Fruit fly (Drosophila melanogaster) whole organism, embryonic: ENCODE results near the gene CG33723.

Source experiments
- Atf3 ChIP-seq: fragments of 200-800 bp; sonication (Bioruptor generic); optimal IDR thresholded peaks from 3 replicates; lab custom pipeline; 2016; ENCODE audit warnings: missing biosample characterization, missing genetic modification characterization
- Blimp-1 ChIP-seq: fragments of 200-800 bp; sonication (Bioruptor generic); optimal IDR thresholded peaks from 3 replicates; lab custom pipeline; 2018; ENCODE audit warnings: missing biosample characterization, missing genetic modification characterization, mild to moderate bottlenecking, moderate library complexity, missing genetic modification reagents
- CG11456 ChIP-seq: fragments of 200-800 bp; sonication (Bioruptor generic); IDR thresholded peaks from 3 replicates; pipeline ENCODE4 v1.3.6; 2022; ENCODE audit warnings: missing biosample characterization, missing genetic modification characterization
- CG12391 ChIP-seq: fragments of 200-800 bp; sonication (Bioruptor generic); optimal IDR thresholded peaks from 3 replicates; lab custom pipeline; 2018; ENCODE audit warnings: missing biosample characterization, mild to moderate bottlenecking, missing genetic modification characterization, moderate library complexity
- CG16815 ChIP-seq: fragments of 200-800 bp; sonication (Bioruptor generic); optimal IDR thresholded peaks from 3 replicates; lab custom pipeline; 2017; ENCODE audit warnings: missing biosample characterization, mild to moderate bottlenecking, missing genetic modification characterization
- CG17612 ChIP-seq: fragments of 200-800 bp; sonication (Bioruptor generic); IDR thresholded peaks from 2 replicates; pipeline ENCODE4 v1.3.6; 2022; ENCODE audit warnings: missing biosample characterization, missing genetic modification characterization
- CG18599 ChIP-seq: fragments of 200-800 bp; sonication (Bioruptor generic); optimal IDR thresholded peaks from 3 replicates; lab custom pipeline; 2017; ENCODE audit warnings: missing biosample characterization, missing genetic modification characterization, mild to moderate bottlenecking, moderate library complexity, missing genetic modification reagents
- CG2116 ChIP-seq: fragments of 200-800 bp; sonication (Bioruptor generic); optimal IDR thresholded peaks from 3 replicates; lab custom pipeline; 2018; ENCODE audit warnings: missing biosample characterization, mild to moderate bottlenecking, missing genetic modification characterization
- CG4328 ChIP-seq: fragments of 200-800 bp; sonication (Bioruptor generic); optimal IDR thresholded peaks from 3 replicates; lab custom pipeline; 2017; ENCODE audit warnings: missing biosample characterization, missing genetic modification reagents, missing genetic modification characterization
- CG4424 ChIP-seq: fragments of 200-800 bp; sonication (Bioruptor generic); optimal IDR thresholded peaks from 3 replicates; lab custom pipeline; 2016; ENCODE audit warnings: missing biosample characterization, missing genetic modification characterization
- CG4820 ChIP-seq: fragments of 200-800 bp; sonication (Bioruptor generic); optimal IDR thresholded peaks from 3 replicates; lab custom pipeline; 2016; ENCODE audit warnings: missing biosample characterization, missing genetic modification characterization
- CG7357 ChIP-seq: fragments of 200-800 bp; sonication (Bioruptor generic); IDR thresholded peaks from 3 replicates; pipeline ENCODE4 v1.3.6; 2022; ENCODE audit warnings: missing biosample characterization, missing genetic modification characterization
- CG9797 ChIP-seq: fragments of 200-800 bp; sonication (Bioruptor generic); optimal IDR thresholded peaks from 3 replicates; lab custom pipeline; 2018; ENCODE audit warnings: missing biosample characterization, mild to moderate bottlenecking, missing genetic modification characterization
- CG9876 ChIP-seq: fragments of 200-800 bp; sonication (Bioruptor generic); optimal IDR thresholded peaks from 2 replicates; lab custom pipeline; 2016; ENCODE audit warnings: missing biosample characterization, missing genetic modification characterization
- Drgx ChIP-seq: fragments of 200-800 bp; sonication (Bioruptor generic); IDR thresholded peaks from 2 replicates; pipeline ENCODE4 v1.3.6; 2022; ENCODE audit warnings: missing biosample characterization, missing genetic modification characterization
- Ets65A ChIP-seq: fragments of 200-800 bp; sonication (Bioruptor generic); peaks from one replicate; lab custom pipeline; 2016; ENCODE audit warnings: missing biosample characterization, missing genetic modification characterization
- Ets97D ChIP-seq: fragments of 200-800 bp; sonication (Bioruptor generic); optimal IDR thresholded peaks from 3 replicates; lab custom pipeline; 2016; ENCODE audit warnings: missing biosample characterization, missing genetic modification characterization
- HLHmδ ChIP-seq: fragments of 200-800 bp; sonication (Bioruptor generic); optimal IDR thresholded peaks from 2 replicates; lab custom pipeline; 2018; ENCODE audit warnings: missing biosample characterization, mild to moderate bottlenecking, missing genetic modification characterization, moderate library complexity
- Hmx ChIP-seq: fragments of 200-800 bp; sonication (Bioruptor generic); optimal IDR thresholded peaks from 2 replicates; lab custom pipeline; 2016; ENCODE audit warnings: missing biosample characterization, missing genetic modification characterization
- Hr51 ChIP-seq, 2 experiments: fragments of 200-800 bp; sonication (Bioruptor generic); optimal IDR thresholded peaks; 2 replicates in 1 of 2; 3 replicates in 1 of 2; lab custom pipeline; 2016 to 2018; ENCODE audit warnings: missing biosample characterization in 2 of 2, missing genetic modification characterization in 2 of 2, mild to moderate bottlenecking in 1 of 2, moderate library complexity in 1 of 2
- Kr ChIP-seq: fragments of 200-800 bp; sonication (Bioruptor generic); optimal IDR thresholded peaks from 2 replicates; lab custom pipeline; 2017; ENCODE audit warnings: missing biosample characterization, mild to moderate bottlenecking, missing genetic modification characterization
- Med ChIP-seq: fragments of 200-800 bp; sonication (Bioruptor generic); peaks from one replicate; lab custom pipeline; 2016; ENCODE audit warnings: missing biosample characterization, missing genetic modification characterization, mild to moderate bottlenecking, inconsistent platforms, moderate library complexity
- Oli ChIP-seq: fragments of 200-800 bp; sonication (Bioruptor generic); optimal IDR thresholded peaks from 2 replicates; lab custom pipeline; 2018; ENCODE audit warnings: missing biosample characterization, mild to moderate bottlenecking, missing genetic modification characterization, moderate library complexity
- Opbp ChIP-seq: fragments of 200-800 bp; sonication (Bioruptor generic); IDR thresholded peaks from 3 replicates; pipeline ENCODE4 v1.3.6; 2022; ENCODE audit warnings: missing biosample characterization, missing genetic modification characterization; ENCODE audit not compliant: partially characterized antibody
- Rx ChIP-seq: fragments of 200-800 bp; sonication (Bioruptor generic); IDR thresholded peaks from 2 replicates; pipeline ENCODE4 v1.3.6; 2022; ENCODE audit warnings: missing biosample characterization, missing genetic modification characterization
- Trl ChIP-seq, 3 experiments: fragments of >200 bp in 2 of 3; fragments of 200-800 bp in 1 of 3; sonication (Bioruptor generic) in 1 of 3; optimal IDR thresholded peaks; 2 replicates in 1 of 3; 3 replicates in 2 of 3; lab custom pipeline; 2016 to 2017; ENCODE audit warnings: missing biosample characterization in 1 of 3, missing genetic modification characterization in 1 of 3
- Vsx1 ChIP-seq: fragments of 200-800 bp; sonication (Bioruptor generic); optimal IDR thresholded peaks from 2 replicates; lab custom pipeline; 2017; ENCODE audit warnings: missing biosample characterization, mild to moderate bottlenecking, missing genetic modification characterization, missing genetic modification reagents
- Xrp1 ChIP-seq: fragments of 200-800 bp; sonication (Bioruptor generic); IDR thresholded peaks from 2 replicates; pipeline ENCODE4 v1.3.6; 2022; ENCODE audit warnings: missing biosample characterization, missing genetic modification characterization
- abd-A ChIP-seq: fragments of 200-800 bp; sonication (Bioruptor generic); optimal IDR thresholded peaks from 3 replicates; lab custom pipeline; 2019; ENCODE audit warnings: missing biosample characterization, mild to moderate bottlenecking, missing genetic modification characterization, moderate library complexity
- cato ChIP-seq: fragments of 200-800 bp; sonication (Bioruptor generic); optimal IDR thresholded peaks from 2 replicates; lab custom pipeline; 2016; ENCODE audit warnings: missing biosample characterization, missing genetic modification characterization, borderline replicate concordance
- caup ChIP-seq: fragments of 200-800 bp; sonication (Bioruptor generic); optimal IDR thresholded peaks from 3 replicates; lab custom pipeline; 2017; ENCODE audit warnings: missing biosample characterization, mild to moderate bottlenecking, missing genetic modification characterization, moderate library complexity; ENCODE audit not compliant: severe bottlenecking
- dati ChIP-seq: fragments of 200-800 bp; sonication (Bioruptor generic); IDR thresholded peaks from 2 replicates; pipeline ENCODE4 v1.3.6; 2022; ENCODE audit warnings: missing biosample characterization, missing genetic modification characterization
- dimm ChIP-seq: fragments of 200-800 bp; sonication (Bioruptor generic); IDR thresholded peaks from 2 replicates; pipeline ENCODE4 v1.3.6; 2022; ENCODE audit warnings: missing biosample characterization, missing genetic modification characterization
- disco-r ChIP-seq: fragments of 200-800 bp; sonication (Bioruptor generic); optimal IDR thresholded peaks from 2 replicates; lab custom pipeline; 2016; ENCODE audit warnings: missing biosample characterization, missing genetic modification characterization
- eve ChIP-seq, 2 experiments: fragments of >200 bp; optimal IDR thresholded peaks; 2 replicates each; lab custom pipeline; 2017; ENCODE audit warnings: missing biosample characterization in 2 of 2, missing genetic modification characterization in 2 of 2
- gro ChIP-seq: fragments of 200-800 bp; sonication (Bioruptor generic); optimal IDR thresholded peaks from 2 replicates; lab custom pipeline; 2016; ENCODE audit warnings: missing biosample characterization, missing genetic modification characterization
- hb ChIP-seq: fragments of 200-800 bp; sonication (Bioruptor generic); IDR thresholded peaks from 3 replicates; pipeline ENCODE4 v1.3.6; 2022; ENCODE audit warnings: missing biosample characterization, missing genetic modification characterization; ENCODE audit not compliant: partially characterized antibody
- lilli ChIP-seq: fragments of 200-800 bp; sonication (Bioruptor generic); optimal IDR thresholded peaks from 3 replicates; lab custom pipeline; 2016; ENCODE audit warnings: missing biosample characterization, missing genetic modification characterization
- lmd ChIP-seq: fragments of 200-800 bp; sonication (Bioruptor generic); IDR thresholded peaks from 2 replicates; pipeline ENCODE4 v1.3.6; 2022; ENCODE audit warnings: missing biosample characterization, missing genetic modification characterization
- onecut ChIP-seq: fragments of 200-800 bp; sonication (Bioruptor generic); IDR thresholded peaks from 2 replicates; pipeline ENCODE4 v1.3.6; 2022; ENCODE audit warnings: missing biosample characterization, missing genetic modification characterization
- pros ChIP-seq: fragments of 200-800 bp; sonication (Bioruptor generic); optimal IDR thresholded peaks from 3 replicates; lab custom pipeline; 2019; ENCODE audit warnings: missing biosample characterization, mild to moderate bottlenecking, missing genetic modification characterization, moderate library complexity
- sd ChIP-seq: fragments of 200-800 bp; sonication (Bioruptor generic); optimal IDR thresholded peaks from 3 replicates; lab custom pipeline; 2018; ENCODE audit warnings: missing biosample characterization, mild to moderate bottlenecking, missing genetic modification characterization, moderate library complexity
- shn ChIP-seq: fragments of 200-800 bp; sonication (Bioruptor generic); optimal IDR thresholded peaks from 3 replicates; lab custom pipeline; 2016; ENCODE audit warnings: missing biosample characterization, missing genetic modification characterization
- stc ChIP-seq: fragments of 200-800 bp; sonication (Bioruptor generic); IDR thresholded peaks from 2 replicates; pipeline ENCODE4 v1.3.6; 2022; ENCODE audit warnings: missing biosample characterization, missing genetic modification characterization
- sug ChIP-seq: fragments of 200-800 bp; optimal IDR thresholded peaks from 2 replicates; lab custom pipeline; 2019; ENCODE audit warnings: missing biosample characterization, mild to moderate bottlenecking, missing genetic modification characterization, moderate library complexity
- toy ChIP-seq: fragments of 200-800 bp; sonication (Bioruptor generic); IDR thresholded peaks from 2 replicates; pipeline ENCODE4 v1.3.6; 2022; ENCODE audit warnings: missing biosample characterization, missing genetic modification characterization
- vnd ChIP-seq: fragments of 200-800 bp; sonication (Bioruptor generic); IDR thresholded peaks from 3 replicates; pipeline ENCODE4 v1.3.6; 2022; ENCODE audit warnings: missing biosample characterization, missing genetic modification characterization; ENCODE audit not compliant: partially characterized antibody
- vvl ChIP-seq: fragments of 200-800 bp; sonication (Bioruptor generic); IDR thresholded peaks from 2 replicates; pipeline ENCODE4 v1.3.6; 2022; ENCODE audit warnings: missing biosample characterization, missing genetic modification characterization

Gene CG33723

dm6 chr2L:9448322-9449256 is 8.0 kb upstream of the CG33723 start (continued):
- TF ChIP-seq Med (GFP tag; lab: Kevin White, UChicago) (peak; percentile 64), abd-A (tag; lab: Kevin White, UChicago) (no peak), Ets65A (GFP tag; lab: Kevin White, UChicago) (peak; percentile 93), stc (no peak), Hmx (GFP tag; lab: Kevin White, UChicago) (no peak), Vsx1 (GFP tag; lab: Kevin White, UChicago) (no peak), vnd (no peak), shn (GFP tag; lab: Kevin White, UChicago) (no peak), CG4328 (GFP tag; lab: Kevin White, UChicago) (no peak), CG18599 (GFP tag; lab: Kevin White, UChicago) (no peak), dati (GFP tag; lab: Robert Waterston, UW) (0 out of 2 replicates have a peak, but pooled peaks have one; percentile 17), onecut (GFP tag; lab: Robert Waterston, UW) (peak; percentile 58), Xrp1 (GFP tag; lab: Robert Waterston, UW) (no peak), lilli (peak; percentile 3), hb (no peak), dimm (GFP tag; lab: Robert Waterston, UW) (no peak), Oli (peak; percentile 35), CG2116 (GFP tag; lab: Kevin White, UChicago) (no peak), vvl (GFP tag; lab: Robert Waterston, UW) (no peak), CG4820 (GFP tag; lab: Kevin White, UChicago) (no peak), Hr51 (GFP tag; optimal IDR thresholded peaks at IDR 0.05; lab: Kevin White, UChicago) (peak in 1 of 2 experiments; percentile 17), eve (GFP tag; optimal IDR thresholded peaks at IDR 0.05; lab: Kevin White, UChicago) (peak in 1 of 2 experiments; percentile 10), Rx (GFP tag; lab: Robert Waterston, UW) (no peak), CG12391 (tag; lab: Kevin White, UChicago) (no peak), CG9797 (no peak), Opbp (no peak), Drgx (no peak), sd (peak; percentile 87), CG7357 (GFP tag; lab: Robert Waterston, UW) (peak; percentile 4; the same call in 1 of the 3 replicates), Ets97D (no peak), Trl (optimal IDR thresholded peaks at IDR 0.05; lab: Kevin White, UChicago) (peak; percentile 87 to 92), Trl (GFP tag; optimal IDR thresholded peaks at IDR 0.05; lab: Kevin White, UChicago) (no peak), Kr (GFP tag; lab: Kevin White, UChicago) (no peak), CG17612 (0 out of 2 replicates have a peak, but pooled peaks have one; percentile 5), HLHmδ (GFP tag; lab: Kevin White, UChicago) (no peak), toy (GFP tag; lab: Robert Waterston, UW) (no peak), CG4424 (GFP tag; lab: Kevin White, UChicago) (peak; percentile 30), sug (no peak), pros (GFP tag; lab: Kevin White, UChicago) (peak; percentile 78), CG9876 (GFP tag; lab: Kevin White, UChicago) (no peak), Atf3 (GFP tag; lab: Kevin White, UChicago) (no peak), gro (GFP tag; lab: Kevin White, UChicago) (no peak), cato (no peak), lmd (GFP tag; lab: Robert Waterston, UW) (peak; percentile 8), Blimp-1 (no peak), caup (no peak), disco-r (GFP tag; lab: Kevin White, UChicago) (no peak), CG16815 (GFP tag; lab: Kevin White, UChicago) (peak; percentile 30), CG11456 (GFP tag; lab: Robert Waterston, UW) (peak; percentile 7; the same call in 1 of the 3 replicates)
